Fruit fly (Drosophila melanogaster) whole organism, pupa: Measurements from ENCODE around the gene Vha100-4.
A peak's percentile ranks its signal among the peaks of the same experiment; 100 is the strongest.

Experiments
- CG10348 ChIP-seq: fragments of 200-800 bp; sonication (Bioruptor generic); IDR thresholded peaks from 2 replicates; pipeline ENCODE4 v1.3.6; 2022; ENCODE audit warnings: missing biosample characterization, missing genetic modification characterization
- CG12605 ChIP-seq: fragments of 200-800 bp; sonication (Bioruptor generic); IDR thresholded peaks from 2 replicates; pipeline ENCODE4 v1.3.6; 2022; ENCODE audit warnings: missing biosample characterization, missing genetic modification characterization
- CG13204 ChIP-seq: fragments of 200-800 bp; sonication (Bioruptor generic); optimal IDR thresholded peaks from 2 replicates; lab custom pipeline; 2018; ENCODE audit warnings: missing biosample characterization, mild to moderate bottlenecking, missing genetic modification characterization, moderate library complexity
- CG14655 ChIP-seq: fragments of 200-800 bp; sonication (Bioruptor generic); optimal IDR thresholded peaks from 3 replicates; lab custom pipeline; 2017; ENCODE audit warnings: mild to moderate bottlenecking, missing biosample characterization, missing genetic modification reagents, missing genetic modification characterization
- CG15710 ChIP-seq: fragments of 200-800 bp; sonication (Bioruptor generic); optimal IDR thresholded peaks from 2 replicates; lab custom pipeline; 2018; ENCODE audit warnings: missing biosample characterization, mild to moderate bottlenecking, missing genetic modification characterization, moderate library complexity
- CG17806 ChIP-seq: fragments of 200-800 bp; sonication (Bioruptor generic); optimal IDR thresholded peaks from 2 replicates; lab custom pipeline; 2018; ENCODE audit warnings: missing biosample characterization, mild to moderate bottlenecking, missing genetic modification characterization, moderate library complexity
- CG32121 ChIP-seq: fragments of 200-800 bp; sonication (Bioruptor generic); IDR thresholded peaks from 2 replicates; pipeline ENCODE4 v1.3.6; 2022; ENCODE audit warnings: missing biosample characterization, missing genetic modification characterization
- CG34367 ChIP-seq: fragments of 200-800 bp; sonication (Bioruptor generic); optimal IDR thresholded peaks from 2 replicates; lab custom pipeline; 2018; ENCODE audit warnings: missing biosample characterization, mild to moderate bottlenecking, missing genetic modification characterization
- CG4496 ChIP-seq: fragments of 200-800 bp; sonication (Bioruptor generic); IDR thresholded peaks from 3 replicates; pipeline ENCODE4 v1.3.6; 2022; ENCODE audit warnings: missing biosample characterization, missing genetic modification characterization
- CG8159 ChIP-seq: fragments of 200-800 bp; sonication (Bioruptor generic); optimal IDR thresholded peaks from 3 replicates; lab custom pipeline; 2018; ENCODE audit warnings: missing biosample characterization, mild to moderate bottlenecking, missing genetic modification characterization, moderate library complexity
- CG8301 ChIP-seq: fragments of 200-800 bp; sonication (Bioruptor generic); optimal IDR thresholded peaks from 2 replicates; lab custom pipeline; 2018; ENCODE audit warnings: missing biosample characterization, mild to moderate bottlenecking, missing genetic modification characterization
- CG9948 ChIP-seq: fragments of 200-800 bp; sonication (Bioruptor generic); optimal IDR thresholded peaks from 2 replicates; lab custom pipeline; 2018; ENCODE audit warnings: missing biosample characterization, mild to moderate bottlenecking, missing genetic modification characterization, moderate library complexity
- D1 ChIP-seq: fragments of 200-800 bp; sonication (Bioruptor generic); optimal IDR thresholded peaks from 2 replicates; lab custom pipeline; 2018; ENCODE audit warnings: missing biosample characterization, mild to moderate bottlenecking, missing genetic modification characterization, moderate library complexity
- EcR ChIP-seq: fragments of 200-800 bp; sonication (Bioruptor generic); optimal IDR thresholded peaks from 3 replicates; lab custom pipeline; 2019; ENCODE audit warnings: missing biosample characterization, missing genetic modification characterization, mild to moderate bottlenecking, moderate library complexity, missing genetic modification reagents
- Ets98B ChIP-seq: fragments of 200-800 bp; sonication (Bioruptor generic); IDR thresholded peaks from 2 replicates; pipeline ENCODE4 v1.3.6; 2022; ENCODE audit warnings: missing biosample characterization, missing genetic modification characterization
- Pif1A ChIP-seq: fragments of 200-800 bp; sonication (Bioruptor generic); optimal IDR thresholded peaks from 3 replicates; lab custom pipeline; 2016; ENCODE audit warnings: missing biosample characterization, missing genetic modification characterization
- Pif1B ChIP-seq: fragments of 200-800 bp; sonication (Bioruptor generic); optimal IDR thresholded peaks from 3 replicates; lab custom pipeline; 2016; ENCODE audit warnings: missing biosample characterization, missing genetic modification characterization
- Snoo ChIP-seq: fragments of 200-800 bp; sonication (Bioruptor generic); optimal IDR thresholded peaks from 3 replicates; lab custom pipeline; 2017; ENCODE audit warnings: missing biosample characterization, mild to moderate bottlenecking, missing genetic modification characterization, inconsistent platforms
- fd96Ca ChIP-seq: fragments of 200-800 bp; sonication (Bioruptor generic); IDR thresholded peaks from 3 replicates; pipeline ENCODE4 v1.3.6; 2022; ENCODE audit warnings: missing biosample characterization, missing genetic modification characterization
- gl ChIP-seq: fragments of 200-800 bp; sonication (Bioruptor generic); optimal IDR thresholded peaks from 2 replicates; lab custom pipeline; 2018; ENCODE audit warnings: missing biosample characterization, mild to moderate bottlenecking, missing genetic modification characterization
- rn ChIP-seq: fragments of 200-800 bp; sonication (Bioruptor generic); IDR thresholded peaks from 2 replicates; pipeline ENCODE4 v1.3.6; 2022; ENCODE audit warnings: missing biosample characterization, missing genetic modification characterization

Gene Vha100-4

dm6 chr3R:18389790-18390189 is at the start of gene Vha100-4:
Gene Vha100-4, minus strand, starts transcription at chr3R:18389805.
- no peak for TF ChIP-seq CG8159
- TF ChIP-seq CG17806 (tag; lab: Kevin White, UChicago) = no peak
- TF ChIP-seq Snoo (tag; lab: Kevin White, UChicago) = no peak
- TF ChIP-seq CG34367 (tag; lab: Kevin White, UChicago) = no peak
- no peak for TF ChIP-seq CG13204 (GFP tag; lab: Kevin White, UChicago)
- no peak for TF ChIP-seq CG12605 (GFP tag; lab: Robert Waterston, UW)
- TF ChIP-seq CG32121 (GFP tag; lab: Robert Waterston, UW) = no peak
- no peak for TF ChIP-seq Pif1B (GFP tag; lab: Kevin White, UChicago)
- TF ChIP-seq EcR = no peak
- TF ChIP-seq CG10348 (GFP tag; lab: Robert Waterston, UW) = no peak

dm6 chr3R:18438827-18439717 is 49.5 kb upstream of the Vha100-4 start:
- TF ChIP-seq EcR (peak; percentile 54), CG14655 (GFP tag; lab: Kevin White, UChicago) (peak; percentile 58), gl (tag; lab: Kevin White, UChicago) (no peak), CG17806 (tag; lab: Kevin White, UChicago) (no peak), CG34367 (tag; lab: Kevin White, UChicago) (peak; percentile 27), CG8159 (peak; percentile 71), CG15710 (tag; lab: Kevin White, UChicago) (peak; percentile 54), fd96Ca (GFP tag; lab: Robert Waterston, UW) (no peak), Pif1B (GFP tag; lab: Kevin White, UChicago) (no peak), rn (no peak), CG4496 (GFP tag; lab: Robert Waterston, UW) (no peak), CG8301 (tag; lab: Kevin White, UChicago) (peak; percentile 35), CG12605 (GFP tag; lab: Robert Waterston, UW) (no peak), Ets98B (GFP tag; lab: Robert Waterston, UW) (peak; percentile 31; the same call in 1 of the 2 replicates), CG32121 (GFP tag; lab: Robert Waterston, UW) (peak; percentile 52; the same call in 1 of the 2 replicates), Snoo (tag; lab: Kevin White, UChicago) (no peak), CG9948 (tag; lab: Kevin White, UChicago) (peak; percentile 48), CG10348 (GFP tag; lab: Robert Waterston, UW) (no peak), Pif1A (GFP tag; lab: Kevin White, UChicago) (peak; percentile 2)

dm6 chr3R:18438181-18438826 is 48.7 kb upstream of the Vha100-4 start:
- TF ChIP-seq fd96Ca (GFP tag; lab: Robert Waterston, UW) (peak; percentile 21; the same call in 1 of the 3 replicates), CG4496 (GFP tag; lab: Robert Waterston, UW) (no peak; the same call in 2 of the 3 replicates), Ets98B (GFP tag; lab: Robert Waterston, UW) (peak; percentile 9; the same call in 1 of the 2 replicates), Snoo (tag; lab: Kevin White, UChicago) (no peak)

dm6 chr3R:18436550-18437362 is 47.2 kb upstream of the Vha100-4 start:
- TF ChIP-seq CG13204 (GFP tag; lab: Kevin White, UChicago) (no peak), CG32121 (GFP tag; lab: Robert Waterston, UW) (peak; percentile 73; the same call in 1 of the 2 replicates), EcR (no peak), CG10348 (GFP tag; lab: Robert Waterston, UW) (no peak), Pif1A (GFP tag; lab: Kevin White, UChicago) (peak; percentile 64), CG15710 (tag; lab: Kevin White, UChicago) (no peak), CG9948 (tag; lab: Kevin White, UChicago) (peak; percentile 59), CG17806 (tag; lab: Kevin White, UChicago) (peak; percentile 69), D1 (peak; percentile 13), rn (no peak; the same call in 1 of the 2 replicates), CG14655 (GFP tag; lab: Kevin White, UChicago) (peak; percentile 84), Ets98B (GFP tag; lab: Robert Waterston, UW) (peak; percentile 73), CG12605 (GFP tag; lab: Robert Waterston, UW) (peak; percentile 47; the same call in 1 of the 2 replicates), Pif1B (GFP tag; lab: Kevin White, UChicago) (peak; percentile 17), CG8159 (peak; percentile 75), CG8301 (tag; lab: Kevin White, UChicago) (peak; percentile 82), CG4496 (GFP tag; lab: Robert Waterston, UW) (peak; percentile 79), fd96Ca (GFP tag; lab: Robert Waterston, UW) (peak; percentile 47; the same call in 2 of the 3 replicates), CG34367 (tag; lab: Kevin White, UChicago) (peak; percentile 59), Snoo (tag; lab: Kevin White, UChicago) (peak; percentile 56), gl (tag; lab: Kevin White, UChicago) (peak; percentile 42)
